Worm (Caenorhabditis elegans): Measurements from ENCODE around the gene T05A1.5.

ce11 chrIV:9516831-9517230, 29.3 kb upstream of the T05A1.5 start, which contains the start of gene C33A12.19:
- TF ChIP-seq ztf-29 (GFP tag; IDR thresholded peaks at IDR 0.05) (no peak), cog-1 (tag; optimal IDR thresholded peaks at IDR 0.05) (no peak), klf-2 (GFP tag; conservative IDR thresholded peaks at IDR 0.05) (no peak), flt-1 (GFP tag; IDR thresholded peaks at IDR 0.05) (no peak), T22C8.4 (GFP tag; IDR thresholded peaks at IDR 0.05) (no peak), ref-1 (GFP tag; conservative IDR thresholded peaks at IDR 0.05) (no peak), tab-1 (GFP tag; IDR thresholded peaks at IDR 0.05) (no peak), med-1 (GFP tag; optimal IDR thresholded peaks at IDR 0.05; ENCODE audit: insufficient read depth) (no peak)
